Comparison of ENCODE assay signal across 1 fruit fly cellular context in the genomic region with DNA sequence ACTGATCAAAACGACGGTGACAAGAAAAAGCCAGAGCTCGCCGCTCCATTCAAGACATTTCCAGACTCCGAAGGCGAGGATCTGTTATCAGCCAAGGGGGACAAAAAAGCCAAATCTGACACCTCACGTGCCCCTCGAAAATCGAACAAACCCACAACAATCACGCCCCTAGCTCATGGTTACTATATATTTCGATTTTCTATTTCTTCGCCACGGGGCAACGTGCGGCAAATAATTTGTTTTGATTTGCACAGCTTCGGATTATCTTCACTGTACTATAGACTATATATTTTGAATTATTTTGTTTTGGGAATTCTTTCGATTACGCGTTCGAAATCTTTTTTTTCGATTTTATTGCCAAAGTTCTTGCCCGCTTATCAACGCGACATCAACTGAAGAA.
TF ChIP-seq lines count a peak whose summit lies in the region.

No protein-coding gene starts in this region.

TF ChIP-seq in whole organism, embryonic, 481 proteins besides CTCF, POLR2A, EP300 and RAD21 (continued from another document):
- no peak for TF ChIP-seq sc (optimal IDR thresholded peaks at IDR 0.05; lab: Kevin White, UChicago)
- no peak for TF ChIP-seq sc (GFP tag; optimal IDR thresholded peaks at IDR 0.05; lab: Kevin White, UChicago)
- TF ChIP-seq CG1529 (GFP tag; optimal IDR thresholded peaks at IDR 0.05; lab: Kevin White, UChicago): no peak
- no peak for TF ChIP-seq Fer1 (GFP tag; optimal IDR thresholded peaks at IDR 0.05; lab: Kevin White, UChicago)
